Worm (Caenorhabditis elegans) whole organism, early embryonic: ENCODE data around the gene ttbk-8.2.

Source experiments
- B0310.2 ChIP-seq: sonication (generic microtip); optimal IDR thresholded peaks from 2 replicates; lab custom pipeline; 2016; ENCODE audit warnings: mild to moderate bottlenecking, missing genetic modification characterization, missing compliant biosample characterization
- F13C5.2 ChIP-seq: sonication (generic microtip); optimal IDR thresholded peaks from 2 replicates; lab custom pipeline; 2017; ENCODE audit warnings: mild to moderate bottlenecking, missing genetic modification characterization, inconsistent platforms, missing compliant biosample characterization
- aly-1 ChIP-seq: sonication (generic microtip); optimal IDR thresholded peaks from 2 replicates; lab custom pipeline; 2016; ENCODE audit warnings: missing genetic modification characterization, missing compliant biosample characterization
- ama-1 ChIP-seq: fragments of 150-350 bp; optimal IDR thresholded peaks from 2 replicates; lab custom pipeline; 2014
- ceh-13 ChIP-seq: fragments of 200-800 bp; sonication (Bioruptor generic); optimal IDR thresholded peaks from 2 replicates; lab custom pipeline; 2018; ENCODE audit warnings: mild to moderate bottlenecking, missing genetic modification characterization, missing compliant biosample characterization
- ceh-36 ChIP-seq: sonication (generic microtip); optimal IDR thresholded peaks from 2 replicates; lab custom pipeline; 2016; ENCODE audit warnings: missing genetic modification characterization, inconsistent platforms, missing compliant biosample characterization
- ets-7 ChIP-seq: sonication (generic microtip); optimal IDR thresholded peaks from 2 replicates; lab custom pipeline; 2016; ENCODE audit warnings: missing genotype, missing genetic modification characterization, missing compliant biosample characterization
- flt-1 ChIP-seq: fragments of 200-800 bp; sonication (Bioruptor generic); IDR thresholded peaks from 2 replicates; pipeline ENCODE4 v1.3.6; 2022; ENCODE audit warnings: missing genetic modification characterization, missing compliant biosample characterization
- hmbx-1 ChIP-seq: sonication (generic microtip); optimal IDR thresholded peaks from 2 replicates; lab custom pipeline; 2016; ENCODE audit warnings: mild to moderate bottlenecking, missing genetic modification characterization, missing compliant biosample characterization
- hmg-4 ChIP-seq: fragments of 200-800 bp; sonication (Bioruptor generic); optimal IDR thresholded peaks from 2 replicates; lab custom pipeline; 2018; ENCODE audit warnings: mild to moderate bottlenecking, missing genetic modification characterization, missing compliant biosample characterization
- hnd-1 ChIP-seq: sonication (generic microtip); optimal IDR thresholded peaks from 2 replicates; lab custom pipeline; 2016; ENCODE audit warnings: missing genetic modification characterization, missing compliant biosample characterization
- pes-1 ChIP-seq: fragments of 200-800 bp; sonication (Bioruptor generic); IDR thresholded peaks from 2 replicates; pipeline ENCODE4 v1.3.6; 2022; ENCODE audit warnings: missing genetic modification reagents, missing genetic modification characterization, missing compliant biosample characterization
- scrt-1 ChIP-seq: fragments of 200-800 bp; sonication (Bioruptor generic); IDR thresholded peaks from 2 replicates; pipeline ENCODE4 v1.3.6; 2022; ENCODE audit warnings: missing genetic modification characterization, missing compliant biosample characterization
- sea-1 ChIP-seq: fragments of 200-800 bp; sonication (Bioruptor generic); conservative IDR thresholded peaks from 2 replicates; pipeline ENCODE4 v1.3.6; 2022; ENCODE audit warnings: missing genetic modification characterization, missing compliant biosample characterization
- tbx-11 ChIP-seq: fragments of 200-800 bp; sonication (Bioruptor generic); IDR thresholded peaks from 2 replicates; pipeline ENCODE4 v1.3.6; 2022; ENCODE audit warnings: missing genetic modification characterization, missing compliant biosample characterization
- tbx-37 ChIP-seq: fragments of 200-800 bp; sonication (Bioruptor generic); conservative IDR thresholded peaks from 2 replicates; pipeline ENCODE4 v1.3.6; 2022; ENCODE audit warnings: missing genetic modification reagents, missing genetic modification characterization, missing compliant biosample characterization
- tra-4 ChIP-seq: sonication (generic microtip); optimal IDR thresholded peaks from 2 replicates; lab custom pipeline; 2017; ENCODE audit warnings: missing genetic modification characterization, missing compliant biosample characterization

The ttbk-8.2 gene

ce11 chrIV:5650761-5651332 lies 19.1 kb downstream of the ttbk-8.2 start:
- no peak for TF ChIP-seq tra-4 (tag; lab: Kevin White, UChicago)

- TF ChIP-seq ama-1 (lab: Kevin White, UChicago) (peak; percentile 27), tbx-37 (GFP tag; lab: Robert Waterston, UW) (no peak)
Measured at ce11 chrIV:5652811-5653483, 21.2 kb downstream of the ttbk-8.2 start.

- no peak for TF ChIP-seq flt-1 (GFP tag; lab: Robert Waterston, UW)
- TF ChIP-seq hmg-4 (GFP tag; lab: Kevin White, UChicago): no peak
- no peak for TF ChIP-seq pes-1 (GFP tag; lab: Robert Waterston, UW)
- TF ChIP-seq ceh-13: no peak
- no peak for TF ChIP-seq tbx-37 (GFP tag; lab: Robert Waterston, UW)
- TF ChIP-seq aly-1: no peak
- TF ChIP-seq tra-4 (tag; lab: Kevin White, UChicago): no peak
- no peak for TF ChIP-seq tbx-11
- no peak for TF ChIP-seq scrt-1 (GFP tag; lab: Robert Waterston, UW)
Measured at ce11 chrIV:5653649-5654048, 21.9 kb downstream of the ttbk-8.2 start, which contains the start of gene clec-178. clec-178 (plus strand) TSS chrIV:5653949.

- no peak for TF ChIP-seq aly-1
Measured at ce11 chrIV:5654203-5654602, 22.5 kb downstream of the ttbk-8.2 start.

- TF ChIP-seq hmg-4 (GFP tag; lab: Kevin White, UChicago): no peak
- no peak for TF ChIP-seq sea-1 (GFP tag; lab: Robert Waterston, UW)
- no peak for TF ChIP-seq flt-1 (GFP tag; lab: Robert Waterston, UW)
- TF ChIP-seq ets-7 (tag; lab: Kevin White, UChicago): no peak
- TF ChIP-seq scrt-1 (GFP tag; lab: Robert Waterston, UW): no peak
- no peak for TF ChIP-seq B0310.2 (tag; lab: Kevin White, UChicago)
- TF ChIP-seq ama-1 (lab: Kevin White, UChicago): no peak
- no peak for TF ChIP-seq tbx-11
- no peak for TF ChIP-seq ceh-36 (tag; lab: Kevin White, UChicago)
- TF ChIP-seq F13C5.2 (tag; lab: Kevin White, UChicago): no peak
- no peak for TF ChIP-seq aly-1
- no peak for TF ChIP-seq tbx-37 (GFP tag; lab: Robert Waterston, UW)
- TF ChIP-seq pes-1 (GFP tag; lab: Robert Waterston, UW): no peak
- no peak for TF ChIP-seq hnd-1 (tag; lab: Kevin White, UChicago)
- TF ChIP-seq hmbx-1 (tag; lab: Kevin White, UChicago): no peak
- no peak for TF ChIP-seq tra-4 (tag; lab: Kevin White, UChicago)
Measured at ce11 chrIV:5654693-5655092, 23.0 kb downstream of the ttbk-8.2 start.

DNA sequence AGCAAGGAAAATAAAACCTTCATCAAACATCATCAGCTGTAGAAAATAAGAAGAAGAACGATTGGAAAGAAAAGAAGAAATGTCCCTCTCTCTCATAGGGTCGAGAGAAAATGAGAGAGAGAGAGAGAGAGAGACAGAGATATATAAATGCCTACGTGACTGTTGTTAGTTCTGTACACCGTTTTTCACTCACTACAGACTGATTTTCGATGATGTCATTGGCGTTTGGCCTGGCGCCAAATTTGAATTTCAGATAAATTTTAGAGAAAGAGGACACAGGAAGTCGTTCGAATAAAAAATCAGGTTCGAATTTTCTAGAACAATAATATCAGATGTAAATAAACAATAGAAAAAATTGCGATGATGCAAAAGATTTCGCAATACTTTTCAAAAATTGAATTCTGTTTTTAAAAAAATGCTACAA lies 24.2 kb downstream of the ttbk-8.2 start:
- TF ChIP-seq ceh-36 (tag; lab: Kevin White, UChicago): no peak
- TF ChIP-seq tbx-11: no peak
- no peak for TF ChIP-seq ceh-13
- no peak for TF ChIP-seq aly-1
- TF ChIP-seq F13C5.2 (tag; lab: Kevin White, UChicago): no peak
- no peak for TF ChIP-seq tra-4 (tag; lab: Kevin White, UChicago)
- no peak for TF ChIP-seq sea-1 (GFP tag; lab: Robert Waterston, UW)
- TF ChIP-seq B0310.2 (tag; lab: Kevin White, UChicago): no peak
- no peak for TF ChIP-seq ets-7 (tag; lab: Kevin White, UChicago)
- no peak for TF ChIP-seq flt-1 (GFP tag; lab: Robert Waterston, UW)
- no peak for TF ChIP-seq tbx-37 (GFP tag; lab: Robert Waterston, UW)
- no peak for TF ChIP-seq pes-1 (GFP tag; lab: Robert Waterston, UW)
- no peak for TF ChIP-seq hmbx-1 (tag; lab: Kevin White, UChicago)
- no peak for TF ChIP-seq hnd-1 (tag; lab: Kevin White, UChicago)
- no peak for TF ChIP-seq hmg-4 (GFP tag; lab: Kevin White, UChicago)
- no peak for TF ChIP-seq ama-1 (lab: Kevin White, UChicago)

DNA sequence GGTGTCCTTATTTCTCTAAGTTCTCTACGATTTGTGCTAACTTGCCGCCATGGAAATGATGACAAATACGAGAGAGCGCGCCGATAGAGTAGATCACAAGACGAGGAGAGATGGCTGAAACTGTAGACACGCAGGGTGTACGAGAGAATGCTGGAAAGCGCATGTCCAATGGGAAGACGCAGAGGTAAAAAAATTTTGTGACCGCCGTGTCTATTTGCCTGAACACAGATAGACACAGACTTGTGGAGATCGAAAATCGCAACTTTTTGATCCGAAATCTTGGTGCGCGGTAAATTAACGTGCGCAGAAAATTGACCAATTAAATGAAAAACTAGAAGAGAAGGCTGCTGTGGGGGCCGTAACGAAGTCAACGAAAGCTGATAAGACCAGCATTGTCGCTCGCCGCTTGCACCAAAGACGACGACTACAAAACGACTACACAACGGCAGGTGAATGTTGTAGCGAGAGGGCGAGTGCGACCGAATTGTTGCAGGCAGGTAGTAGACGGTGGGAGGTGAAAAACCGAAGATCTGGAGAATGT lies 25.5 kb downstream of the ttbk-8.2 start:
- TF ChIP-seq hmg-4 (GFP tag; lab: Kevin White, UChicago) (no peak), F13C5.2 (tag; lab: Kevin White, UChicago) (no peak), tbx-37 (GFP tag; lab: Robert Waterston, UW) (no peak), ets-7 (tag; lab: Kevin White, UChicago) (no peak)

DNA sequence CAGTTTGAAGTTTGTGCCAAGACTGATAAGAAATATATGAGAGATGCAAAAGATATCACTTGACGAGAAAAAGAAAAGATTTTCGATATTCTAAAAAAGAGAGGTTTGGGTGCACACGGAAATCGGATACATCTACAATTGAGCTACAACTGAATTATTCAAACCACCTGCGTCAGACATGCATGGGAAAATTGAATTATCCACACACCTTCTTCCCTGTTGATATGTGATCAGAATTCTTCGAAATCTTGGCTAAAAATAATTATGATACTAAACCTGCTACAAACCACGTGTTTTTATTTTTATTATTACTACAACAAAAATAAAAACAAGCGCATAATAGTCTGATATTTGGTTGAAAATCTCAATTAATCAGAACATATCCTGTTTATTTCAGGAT lies 26.5 kb downstream of the ttbk-8.2 start:
- TF ChIP-seq F13C5.2 (tag; lab: Kevin White, UChicago) (no peak), aly-1 (no peak), ceh-36 (tag; lab: Kevin White, UChicago) (no peak), hmg-4 (GFP tag; lab: Kevin White, UChicago) (no peak), ama-1 (lab: Kevin White, UChicago) (no peak), ceh-13 (no peak), hnd-1 (tag; lab: Kevin White, UChicago) (no peak), tbx-37 (GFP tag; lab: Robert Waterston, UW) (no peak), scrt-1 (GFP tag; lab: Robert Waterston, UW) (no peak), sea-1 (GFP tag; lab: Robert Waterston, UW) (no peak), tbx-11 (no peak), pes-1 (GFP tag; lab: Robert Waterston, UW) (no peak), tra-4 (tag; lab: Kevin White, UChicago) (no peak), ets-7 (tag; lab: Kevin White, UChicago) (no peak)
